Worm (Caenorhabditis elegans): Measurements from ENCODE around the gene set-1.

DNA sequence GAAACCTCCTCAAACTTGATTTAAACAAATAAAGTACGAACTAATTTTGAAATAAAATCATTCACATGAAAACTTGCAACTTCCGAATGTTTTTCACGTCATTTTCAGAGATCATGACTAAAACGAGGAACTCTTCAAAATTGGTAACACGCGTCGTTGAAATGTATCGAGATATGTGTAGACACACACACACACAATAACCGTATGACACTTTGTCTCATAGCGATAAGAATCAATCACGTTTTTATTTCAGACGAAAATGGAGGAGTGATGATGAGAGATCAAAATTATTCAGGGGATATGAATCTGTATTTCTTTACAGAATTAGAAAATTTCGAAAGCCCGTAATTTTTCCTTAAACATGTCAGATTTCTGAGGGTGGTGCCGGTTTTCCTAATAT lies 29.5 kb downstream of the set-1 start:
- no peak for TF ChIP-seq mdl-1 (tag; optimal IDR thresholded peaks at IDR 0.05)
- no peak for TF ChIP-seq nhr-77 (tag; optimal IDR thresholded peaks at IDR 0.05)
- no peak for TF ChIP-seq mab-5 (tag; optimal IDR thresholded peaks at IDR 0.05)
- no peak for TF ChIP-seq dmd-4 (tag; optimal IDR thresholded peaks at IDR 0.05)

All from whole organism, L2 larva.